Fruit fly (Drosophila melanogaster): ENCODE results near the gene CG33158.

Gene CG33158

DNA sequence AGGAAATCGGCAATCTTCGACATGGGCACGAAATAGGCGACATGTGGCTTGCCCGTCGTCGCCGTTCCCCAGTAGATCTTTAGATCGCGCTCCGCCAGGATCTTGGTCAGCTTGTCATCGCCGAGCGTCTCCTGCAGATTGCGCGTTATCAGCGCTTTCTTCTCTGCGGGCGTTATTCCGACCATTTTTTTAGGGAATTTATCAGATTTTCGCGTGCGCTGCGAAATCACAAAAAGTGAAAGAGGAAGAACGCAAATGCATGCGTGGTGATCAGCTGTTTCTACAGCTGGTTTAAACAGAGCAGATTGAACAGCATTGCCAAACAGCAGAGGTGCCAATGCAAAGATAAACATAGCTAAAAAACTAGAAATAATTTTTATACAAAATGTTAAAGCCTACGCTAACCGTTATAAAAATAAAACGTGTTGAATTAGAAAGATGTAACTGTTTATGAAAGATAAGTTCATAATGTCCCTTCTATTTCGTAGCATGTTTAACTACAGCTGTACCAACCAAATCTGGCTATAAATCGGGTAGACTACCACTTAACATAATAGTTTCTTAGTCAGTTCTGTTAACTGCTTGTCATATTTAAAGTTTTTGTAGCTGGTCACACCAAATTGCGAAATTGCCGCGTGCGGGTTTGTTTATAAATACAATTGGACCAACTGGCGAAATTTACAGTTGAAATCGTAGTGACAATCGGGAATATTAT, at the start of gene CG33158, which contains the start of gene TyrRS:
TSS of gene CG33158 (plus strand) at position 539 of the 715 bp plus-strand sequence.
TSS of gene TyrRS (minus strand) at position 244 of the 715 bp plus-strand sequence.
- no peak for TF ChIP-seq spab (GFP tag; optimal IDR thresholded peaks at IDR 0.05)
- TF ChIP-seq CG10669 (GFP tag; optimal IDR thresholded peaks at IDR 0.05): no peak
- TF ChIP-seq Smox (GFP tag; optimal IDR thresholded peaks at IDR 0.05): no peak
- no peak for TF ChIP-seq CG4318 (GFP tag; optimal IDR thresholded peaks at IDR 0.05)
- TF ChIP-seq Met (GFP tag; optimal IDR thresholded peaks at IDR 0.05): no peak
- no peak for TF ChIP-seq Hr4 (GFP tag; optimal IDR thresholded peaks at IDR 0.05)
- TF ChIP-seq CG6854 (GFP tag; optimal IDR thresholded peaks at IDR 0.05): no peak
- TF ChIP-seq Sox15 (GFP tag; optimal IDR thresholded peaks at IDR 0.05): no peak
- TF ChIP-seq dsx (GFP tag; optimal IDR thresholded peaks at IDR 0.05; ENCODE audit: poor library complexity, severe bottlenecking): no peak
- TF ChIP-seq achi (GFP tag; optimal IDR thresholded peaks at IDR 0.05): no peak
- TF ChIP-seq Gug (GFP tag; IDR thresholded peaks at IDR 0.05): no peak
- no peak for TF ChIP-seq Eip75B (GFP tag; optimal IDR thresholded peaks at IDR 0.05)
- TF ChIP-seq CG11902 (GFP tag; optimal IDR thresholded peaks at IDR 0.05): no peak
- TF ChIP-seq CG31627 (GFP tag; optimal IDR thresholded peaks at IDR 0.05): no peak

DNA sequence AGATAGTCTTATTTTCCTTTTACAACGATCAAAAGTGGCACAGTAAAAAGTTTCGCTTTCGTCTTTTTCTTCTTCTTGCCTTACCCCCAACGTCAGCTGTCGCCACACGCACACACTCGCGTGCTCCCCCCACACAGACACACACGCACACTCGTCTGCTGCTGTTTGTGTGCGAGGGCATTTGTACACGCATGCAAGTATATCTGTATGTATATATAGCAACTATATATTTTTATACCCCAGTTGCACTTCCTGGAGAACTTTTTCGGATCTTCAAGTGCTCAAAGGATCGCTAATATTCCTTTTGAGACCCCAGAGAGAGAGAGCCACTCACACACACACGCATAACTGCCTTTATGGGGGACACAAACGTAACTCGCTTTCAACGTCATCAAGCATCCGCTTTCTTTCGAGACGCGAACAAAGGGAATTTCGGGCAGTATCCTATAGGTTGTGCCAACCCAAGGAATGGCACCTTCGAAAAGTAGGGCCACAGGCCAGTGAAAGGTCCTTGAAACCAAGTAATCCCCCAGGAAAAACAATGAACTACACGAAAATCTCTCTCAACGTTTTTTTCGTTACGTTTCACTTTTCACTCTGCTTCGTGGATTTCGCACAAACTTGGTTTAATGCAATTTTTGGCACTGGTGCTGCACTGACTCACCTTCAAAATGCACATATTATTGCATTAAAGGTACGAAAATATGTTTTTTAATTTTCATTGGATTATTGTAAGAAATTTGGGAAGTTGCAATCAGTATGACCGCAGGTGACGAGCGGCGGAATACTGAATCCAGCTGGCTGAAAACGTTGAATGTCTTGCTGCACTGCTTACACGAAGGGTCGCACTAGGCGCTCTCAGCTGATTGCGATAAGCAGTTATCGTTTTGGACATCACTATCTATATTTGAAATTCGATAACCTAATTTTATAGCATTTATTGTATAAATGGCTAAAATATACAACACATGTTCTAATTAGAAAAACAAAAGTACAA, 41.3 kb upstream of the CG33158 start, which contains the start of gene roq:
TSS of gene roq (minus strand) at position 799 of the 997 bp plus-strand sequence.
- TF ChIP-seq CG10669 (GFP tag; optimal IDR thresholded peaks at IDR 0.05): no peak
- TF ChIP-seq Lpt (GFP tag; optimal IDR thresholded peaks at IDR 0.05): peak; percentile 9
- no peak for TF ChIP-seq CG15336 (GFP tag; IDR thresholded peaks at IDR 0.05)
- peak; percentile 10 for TF ChIP-seq CG3032 (tag; optimal IDR thresholded peaks at IDR 0.05)
- peak; percentile 1 for TF ChIP-seq lz (GFP tag; optimal IDR thresholded peaks at IDR 0.05)
- TF ChIP-seq esn (GFP tag; optimal IDR thresholded peaks at IDR 0.05): peak; percentile 4
- TF ChIP-seq Eip78C (GFP tag): peak; percentile 79
- TF ChIP-seq Eip93F (GFP tag; optimal IDR thresholded peaks at IDR 0.05): peak; percentile 51
- TF ChIP-seq fd59A (GFP tag; optimal IDR thresholded peaks at IDR 0.05): no peak
- peak; percentile 89 for TF ChIP-seq Blimp-1 (GFP tag; optimal IDR thresholded peaks at IDR 0.05)
- TF ChIP-seq achi (GFP tag; optimal IDR thresholded peaks at IDR 0.05): no peak
- TF ChIP-seq CG16779 (tag; optimal IDR thresholded peaks at IDR 0.05): no peak
- TF ChIP-seq Sox14 (GFP tag; optimal IDR thresholded peaks at IDR 0.05): peak; percentile 76

DNA sequence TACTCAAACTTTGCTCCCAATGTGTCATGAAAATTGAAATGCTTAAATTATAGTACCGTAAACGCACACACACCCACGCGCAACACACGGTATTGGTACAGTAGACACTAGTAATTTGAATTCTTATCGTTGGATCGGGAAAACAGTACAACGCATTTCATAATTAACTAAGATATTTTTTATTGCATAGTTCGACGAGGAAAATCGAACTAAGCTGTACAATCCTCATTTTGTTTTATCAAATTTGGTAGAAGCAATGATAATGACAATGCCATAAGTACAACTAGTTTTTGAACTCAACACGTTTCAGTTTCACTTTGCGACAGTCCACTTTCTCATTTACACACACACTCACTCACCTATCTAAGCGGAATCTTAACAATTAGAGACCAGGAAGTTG, 38.6 kb upstream of the CG33158 start:
- TF ChIP-seq CG8319 (GFP tag; optimal IDR thresholded peaks at IDR 0.05) (no peak), Sox102F (GFP tag; optimal IDR thresholded peaks at IDR 0.05) (no peak), dac (GFP tag; optimal IDR thresholded peaks at IDR 0.05) (no peak), net (GFP tag; optimal IDR thresholded peaks at IDR 0.05) (no peak), salr (GFP tag; optimal IDR thresholded peaks at IDR 0.05) (no peak), Lpt (GFP tag; optimal IDR thresholded peaks at IDR 0.05) (no peak), Blimp-1 (GFP tag; optimal IDR thresholded peaks at IDR 0.05) (no peak), eg (GFP tag; IDR thresholded peaks at IDR 0.05) (no peak), CG16779 (tag; optimal IDR thresholded peaks at IDR 0.05) (no peak), CG11762 (GFP tag; optimal IDR thresholded peaks at IDR 0.05; ENCODE audit: insufficient read depth) (no peak), CG3032 (tag; optimal IDR thresholded peaks at IDR 0.05) (no peak), svp (GFP tag) (no peak), Hr38 (GFP tag; optimal IDR thresholded peaks at IDR 0.05) (no peak), Smox (GFP tag; optimal IDR thresholded peaks at IDR 0.05) (no peak)
